Fruit fly (Drosophila melanogaster) whole organism, embryonic: ENCODE data around the gene CG13622.

ENCODE experiments used
- Ada2b ChIP-seq: fragments of 200-800 bp; sonication (Bioruptor generic); IDR thresholded peaks from 2 replicates; pipeline ENCODE4 v1.3.6; 2022; ENCODE audit warnings: missing biosample characterization, missing genetic modification characterization
- Bteb2 ChIP-seq: fragments of 200-800 bp; sonication (Bioruptor generic); optimal IDR thresholded peaks from 2 replicates; lab custom pipeline; 2016; ENCODE audit warnings: missing biosample characterization, missing genetic modification characterization
- CG10462 ChIP-seq: fragments of 200-800 bp; sonication (Bioruptor generic); optimal IDR thresholded peaks from 2 replicates; lab custom pipeline; 2016; ENCODE audit warnings: missing biosample characterization, missing genetic modification characterization
- CG11093 ChIP-seq: fragments of 200-800 bp; sonication (Bioruptor generic); IDR thresholded peaks from 3 replicates; pipeline ENCODE4 v1.3.6; 2022; ENCODE audit warnings: missing biosample characterization, missing genetic modification characterization
- CG11398 ChIP-seq: fragments of 200-800 bp; sonication (Bioruptor generic); optimal IDR thresholded peaks from 2 replicates; lab custom pipeline; 2016; ENCODE audit warnings: missing biosample characterization, missing genetic modification characterization
- CG11504 ChIP-seq: fragments of 200-800 bp; sonication (Bioruptor generic); optimal IDR thresholded peaks from 3 replicates; lab custom pipeline; 2019; ENCODE audit warnings: missing biosample characterization, mild to moderate bottlenecking, missing genetic modification characterization, moderate library complexity
- CG14667 ChIP-seq: fragments of 200-800 bp; sonication (Bioruptor generic); IDR thresholded peaks from 2 replicates; pipeline ENCODE4 v1.3.6; 2022; ENCODE audit warnings: missing biosample characterization, missing genetic modification characterization
- CG15514 ChIP-seq: fragments of 200-800 bp; sonication (Bioruptor generic); optimal IDR thresholded peaks from 3 replicates; lab custom pipeline; 2017; ENCODE audit warnings: missing biosample characterization, missing genetic modification characterization, mild to moderate bottlenecking, moderate library complexity, missing genetic modification reagents
- CG16815 ChIP-seq: fragments of 200-800 bp; sonication (Bioruptor generic); optimal IDR thresholded peaks from 3 replicates; lab custom pipeline; 2017; ENCODE audit warnings: missing biosample characterization, mild to moderate bottlenecking, missing genetic modification characterization
- CG16863 ChIP-seq: fragments of 200-800 bp; sonication (Bioruptor generic); optimal IDR thresholded peaks from 3 replicates; lab custom pipeline; 2016; ENCODE audit warnings: missing biosample characterization, missing genetic modification characterization
- CG17359 ChIP-seq: fragments of 200-800 bp; sonication (Bioruptor generic); optimal IDR thresholded peaks from 3 replicates; lab custom pipeline; 2018; ENCODE audit warnings: missing biosample characterization, mild to moderate bottlenecking, missing genetic modification characterization, moderate library complexity
- CG17361 ChIP-seq: fragments of 200-800 bp; sonication (Bioruptor generic); IDR thresholded peaks from 3 replicates; pipeline ENCODE4 v1.3.6; 2022; ENCODE audit warnings: missing biosample characterization, missing genetic modification characterization
- CG17385 ChIP-seq: fragments of 200-800 bp; sonication (Bioruptor generic); optimal IDR thresholded peaks from 3 replicates; lab custom pipeline; 2018; ENCODE audit warnings: missing biosample characterization, mild to moderate bottlenecking, missing genetic modification characterization
- CG1792 ChIP-seq: fragments of 200-800 bp; sonication (Bioruptor generic); optimal IDR thresholded peaks from 2 replicates; lab custom pipeline; 2016; ENCODE audit warnings: missing biosample characterization, missing genetic modification characterization
- CG18619 ChIP-seq: fragments of 200-800 bp; sonication (Bioruptor generic); optimal IDR thresholded peaks from 3 replicates; lab custom pipeline; 2017; ENCODE audit warnings: missing biosample characterization, mild to moderate bottlenecking, missing genetic modification characterization
- CG2116 ChIP-seq: fragments of 200-800 bp; sonication (Bioruptor generic); optimal IDR thresholded peaks from 3 replicates; lab custom pipeline; 2018; ENCODE audit warnings: missing biosample characterization, mild to moderate bottlenecking, missing genetic modification characterization
- CG2120 ChIP-seq: fragments of 200-800 bp; sonication (Bioruptor generic); optimal IDR thresholded peaks from 3 replicates; lab custom pipeline; 2016; ENCODE audit warnings: missing biosample characterization, missing genetic modification characterization
- CG2129 ChIP-seq: fragments of 200-800 bp; sonication (Bioruptor generic); IDR thresholded peaks from 2 replicates; pipeline ENCODE4 v1.3.6; 2022; ENCODE audit warnings: missing biosample characterization, missing genetic modification characterization; ENCODE audit not compliant: partially characterized antibody
- CG31224 ChIP-seq: fragments of 200-800 bp; sonication (Bioruptor generic); IDR thresholded peaks from 2 replicates; pipeline ENCODE4 v1.3.6; 2022; ENCODE audit warnings: missing biosample characterization, missing genetic modification characterization
- CG33557 ChIP-seq: fragments of 200-800 bp; sonication (Bioruptor generic); optimal IDR thresholded peaks from 2 replicates; lab custom pipeline; 2019; ENCODE audit warnings: missing biosample characterization, mild to moderate bottlenecking, missing genetic modification characterization, moderate library complexity
- CG3407 ChIP-seq: fragments of 200-800 bp; sonication (Bioruptor generic); optimal IDR thresholded peaks from 2 replicates; lab custom pipeline; 2018; ENCODE audit warnings: missing biosample characterization, mild to moderate bottlenecking, missing genetic modification characterization
- CG6254 ChIP-seq: fragments of 200-800 bp; sonication (Bioruptor generic); optimal IDR thresholded peaks from 3 replicates; lab custom pipeline; 2017; ENCODE audit warnings: mild to moderate bottlenecking, missing biosample characterization, missing genetic modification reagents, missing genetic modification characterization
- CG7271 ChIP-seq: fragments of 200-800 bp; sonication (Bioruptor generic); optimal IDR thresholded peaks from 2 replicates; lab custom pipeline; 2018; ENCODE audit warnings: missing biosample characterization, mild to moderate bottlenecking, missing genetic modification characterization, moderate library complexity
- CG8281 ChIP-seq: fragments of 200-800 bp; sonication (Bioruptor generic); optimal IDR thresholded peaks from 2 replicates; lab custom pipeline; 2018; ENCODE audit warnings: missing biosample characterization, mild to moderate bottlenecking, missing genetic modification characterization, moderate library complexity
- CHES-1-like ChIP-seq: fragments of 200-800 bp; sonication (Bioruptor generic); optimal IDR thresholded peaks from 2 replicates; lab custom pipeline; 2016; ENCODE audit warnings: missing biosample characterization, missing genetic modification characterization
- D19B ChIP-seq: fragments of 200-800 bp; sonication (Bioruptor generic); optimal IDR thresholded peaks from 2 replicates; lab custom pipeline; 2017; ENCODE audit warnings: missing biosample characterization, mild to moderate bottlenecking, missing genetic modification characterization
- Elba2 ChIP-seq: fragments of 200-800 bp; sonication (Bioruptor generic); optimal IDR thresholded peaks from 3 replicates; lab custom pipeline; 2016; ENCODE audit warnings: missing biosample characterization, missing genetic modification characterization
- Hr51 ChIP-seq, 2 experiments: fragments of 200-800 bp; sonication (Bioruptor generic); optimal IDR thresholded peaks; 2 replicates in 1 of 2; 3 replicates in 1 of 2; lab custom pipeline; 2016 to 2018; ENCODE audit warnings: missing biosample characterization in 2 of 2, missing genetic modification characterization in 2 of 2, mild to moderate bottlenecking in 1 of 2, moderate library complexity in 1 of 2
- MTF-1 ChIP-seq: fragments of 200-800 bp; sonication (Bioruptor generic); optimal IDR thresholded peaks from 2 replicates; lab custom pipeline; 2018; ENCODE audit warnings: missing biosample characterization, mild to moderate bottlenecking, missing genetic modification characterization, borderline replicate concordance
- NfI ChIP-seq: fragments of 200-800 bp; sonication (Bioruptor generic); optimal IDR thresholded peaks from 3 replicates; lab custom pipeline; 2018; ENCODE audit warnings: missing biosample characterization, mild to moderate bottlenecking, missing genetic modification characterization, moderate library complexity
- Scr ChIP-seq: fragments of 200-800 bp; sonication (Bioruptor generic); IDR thresholded peaks from 2 replicates; pipeline ENCODE4 v1.3.6; 2022; ENCODE audit warnings: missing biosample characterization, missing genetic modification characterization; ENCODE audit not compliant: partially characterized antibody
- Usf ChIP-seq: fragments of 200-800 bp; sonication (Bioruptor generic); optimal IDR thresholded peaks from 2 replicates; lab custom pipeline; 2017; ENCODE audit warnings: missing genotype, missing biosample characterization, missing genetic modification characterization
- Xbp1 ChIP-seq: fragments of 200-800 bp; sonication (Bioruptor generic); optimal IDR thresholded peaks from 3 replicates; lab custom pipeline; 2016; ENCODE audit warnings: missing biosample characterization, mild to moderate bottlenecking, missing genetic modification characterization
- amos ChIP-seq: fragments of 200-800 bp; sonication (Bioruptor generic); IDR thresholded peaks from 2 replicates; pipeline ENCODE4 v1.3.6; 2022; ENCODE audit warnings: missing biosample characterization, missing genetic modification characterization; ENCODE audit not compliant: partially characterized antibody
- ato ChIP-seq: fragments of 200-800 bp; sonication (Bioruptor generic); IDR thresholded peaks from 2 replicates; pipeline ENCODE4 v1.3.6; 2022; ENCODE audit warnings: missing biosample characterization, missing genetic modification characterization; ENCODE audit not compliant: partially characterized antibody
- btn ChIP-seq: fragments of 200-800 bp; sonication (Bioruptor generic); optimal IDR thresholded peaks from 2 replicates; lab custom pipeline; 2016; ENCODE audit warnings: missing biosample characterization, missing genetic modification characterization
- ci ChIP-seq: fragments of 200-800 bp; sonication (Bioruptor generic); IDR thresholded peaks from 3 replicates; pipeline ENCODE4 v1.3.6; 2022; ENCODE audit warnings: missing biosample characterization, missing genetic modification characterization
- crc ChIP-seq: fragments of 200-800 bp; sonication (Bioruptor generic); optimal IDR thresholded peaks from 2 replicates; lab custom pipeline; 2016; ENCODE audit warnings: missing biosample characterization, missing genetic modification characterization
- dm ChIP-seq: fragments of 200-800 bp; sonication (Bioruptor generic); optimal IDR thresholded peaks from 3 replicates; lab custom pipeline; 2016; ENCODE audit warnings: missing biosample characterization, missing genetic modification characterization
- en ChIP-seq: fragments of 200-800 bp; sonication (Bioruptor generic); optimal IDR thresholded peaks from 2 replicates; lab custom pipeline; 2016; ENCODE audit warnings: missing biosample characterization, missing genetic modification characterization
- eyg ChIP-seq: fragments of 200-800 bp; sonication (Bioruptor generic); optimal IDR thresholded peaks from 3 replicates; lab custom pipeline; 2016; ENCODE audit warnings: missing biosample characterization, missing genetic modification characterization
- gem ChIP-seq: fragments of 200-800 bp; sonication (Bioruptor generic); optimal IDR thresholded peaks from 2 replicates; lab custom pipeline; 2019; ENCODE audit warnings: missing biosample characterization, mild to moderate bottlenecking, missing genetic modification characterization, moderate library complexity
- gt ChIP-seq: fragments of 200-800 bp; sonication (Bioruptor generic); IDR thresholded peaks from 2 replicates; pipeline ENCODE4 v1.3.6; 2022; ENCODE audit warnings: missing biosample characterization, missing genetic modification characterization
- jing ChIP-seq: fragments of 200-800 bp; sonication (Bioruptor generic); optimal IDR thresholded peaks from 2 replicates; lab custom pipeline; 2018; ENCODE audit warnings: missing biosample characterization, mild to moderate bottlenecking, missing genetic modification characterization
- klu ChIP-seq: fragments of 200-800 bp; sonication (Bioruptor generic); IDR thresholded peaks from 2 replicates; pipeline ENCODE4 v1.3.6; 2022; ENCODE audit warnings: missing biosample characterization, missing genetic modification characterization
- onecut ChIP-seq: fragments of 200-800 bp; sonication (Bioruptor generic); IDR thresholded peaks from 2 replicates; pipeline ENCODE4 v1.3.6; 2022; ENCODE audit warnings: missing biosample characterization, missing genetic modification characterization
- phol ChIP-seq: fragments of 200-800 bp; sonication (Bioruptor generic); optimal IDR thresholded peaks from 3 replicates; lab custom pipeline; 2018; ENCODE audit warnings: missing biosample characterization, mild to moderate bottlenecking, missing genetic modification characterization, moderate library complexity
- pros ChIP-seq: fragments of 200-800 bp; sonication (Bioruptor generic); optimal IDR thresholded peaks from 3 replicates; lab custom pipeline; 2019; ENCODE audit warnings: missing biosample characterization, mild to moderate bottlenecking, missing genetic modification characterization, moderate library complexity
- rib ChIP-seq: fragments of 200-800 bp; sonication (Bioruptor generic); IDR thresholded peaks from 2 replicates; pipeline ENCODE4 v1.3.6; 2022; ENCODE audit warnings: missing biosample characterization, missing genetic modification characterization
- wor ChIP-seq: fragments of 200-800 bp; sonication (Bioruptor generic); IDR thresholded peaks from 2 replicates; pipeline ENCODE4 v1.3.6; 2022; ENCODE audit warnings: missing biosample characterization, missing genetic modification characterization
- zfh1 ChIP-seq: fragments of 200-800 bp; sonication (Bioruptor generic); IDR thresholded peaks from 3 replicates; pipeline ENCODE4 v1.3.6; 2022; ENCODE audit warnings: missing biosample characterization, missing genetic modification characterization

CG13622 gene

DNA sequence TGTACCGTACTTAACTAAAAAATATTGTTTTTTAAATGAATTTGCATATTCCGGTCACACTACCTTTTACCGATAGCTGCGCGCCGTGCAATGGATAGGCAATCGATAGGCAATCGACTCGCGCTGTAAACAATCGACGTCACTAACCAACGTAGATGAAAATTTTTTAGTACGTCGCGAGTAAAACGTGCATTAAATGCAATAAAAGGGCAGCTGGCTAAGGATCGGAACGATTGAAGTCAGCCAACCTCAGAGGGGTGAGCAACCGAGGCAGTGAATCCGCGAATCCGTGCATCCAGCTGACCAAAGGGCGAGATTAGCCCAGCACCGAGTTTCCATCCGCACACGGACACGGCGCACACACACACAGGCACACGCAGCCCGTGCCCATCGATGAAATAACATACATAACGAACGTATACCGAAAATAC is 5.3 kb downstream of the CG13622 start, which contains the start of gene Pp1alpha-96A (continued):
- TF ChIP-seq Scr = peak; percentile 86
- TF ChIP-seq amos = peak; percentile 92
- no peak for TF ChIP-seq klu (GFP tag; lab: Robert Waterston, UW)
- no peak for TF ChIP-seq jing (GFP tag; lab: Kevin White, UChicago)
- peak; percentile 70 for TF ChIP-seq CG2129 (GFP tag; lab: Robert Waterston, UW)
- TF ChIP-seq dm (GFP tag; lab: Kevin White, UChicago) = peak; percentile 66
- peak; percentile 60 for TF ChIP-seq CG2116 (GFP tag; lab: Kevin White, UChicago)
- no peak for TF ChIP-seq CG11504
- no peak for TF ChIP-seq CG17359
- no peak for TF ChIP-seq CG16863 (GFP tag; lab: Kevin White, UChicago)
- TF ChIP-seq onecut (GFP tag; lab: Robert Waterston, UW) = no peak
- TF ChIP-seq CG16815 (GFP tag; lab: Kevin White, UChicago) = no peak
- TF ChIP-seq crc (GFP tag; lab: Kevin White, UChicago) = no peak
- TF ChIP-seq Bteb2 = peak; percentile 27
- peak; percentile 18 for TF ChIP-seq CG11398
- no peak for TF ChIP-seq CG31224
- TF ChIP-seq CG8281 (tag; lab: Kevin White, UChicago) = no peak
- no peak for TF ChIP-seq CG33557
- peak; percentile 40; the same call in 1 of the 3 replicates for TF ChIP-seq zfh1 (GFP tag; lab: Robert Waterston, UW)
- no peak for TF ChIP-seq ci
- TF ChIP-seq wor (GFP tag; lab: Robert Waterston, UW) = no peak
- TF ChIP-seq ato = peak; percentile 86
- TF ChIP-seq phol (tag; lab: Kevin White, UChicago) = peak; percentile 24
- TF ChIP-seq CG15514 (GFP tag; lab: Kevin White, UChicago) = peak; percentile 61
- no peak for TF ChIP-seq CG17385 (GFP tag; lab: Kevin White, UChicago)
- no peak for TF ChIP-seq CG17361 (GFP tag; lab: Robert Waterston, UW)
- no peak for TF ChIP-seq en
- peak; percentile 6 for TF ChIP-seq CHES-1-like (GFP tag; lab: Kevin White, UChicago)
- peak; percentile 7 for TF ChIP-seq Xbp1
- no peak for TF ChIP-seq D19B (GFP tag; lab: Kevin White, UChicago)
- no peak for TF ChIP-seq Hr51 (GFP tag; optimal IDR thresholded peaks at IDR 0.05; lab: Kevin White, UChicago)
- no peak for TF ChIP-seq gt (GFP tag; lab: Robert Waterston, UW)
- TF ChIP-seq CG10462 (GFP tag; lab: Kevin White, UChicago) = no peak
- no peak for TF ChIP-seq CG18619 (GFP tag; lab: Kevin White, UChicago)
- TF ChIP-seq eyg = no peak
- no peak for TF ChIP-seq CG6254
- TF ChIP-seq pros (GFP tag; lab: Kevin White, UChicago) = no peak
- no peak for TF ChIP-seq Usf
- no peak for TF ChIP-seq MTF-1
- no peak for TF ChIP-seq gem
- no peak for TF ChIP-seq rib
- TF ChIP-seq Elba2 (GFP tag; lab: Kevin White, UChicago) = no peak
- TF ChIP-seq btn (GFP tag; lab: Kevin White, UChicago) = no peak
- no peak for TF ChIP-seq CG3407
- no peak for TF ChIP-seq NfI (GFP tag; lab: Kevin White, UChicago)
- TF ChIP-seq Ada2b (GFP tag; lab: Robert Waterston, UW) = no peak
- TF ChIP-seq CG14667 = no peak
- TF ChIP-seq CG1792 (GFP tag; lab: Kevin White, UChicago) = no peak
- TF ChIP-seq CG7271 (tag; lab: Kevin White, UChicago) = no peak
- peak; percentile 26 for TF ChIP-seq CG2120
- TF ChIP-seq CG11093 = no peak
